Worm (Caenorhabditis elegans) whole organism, L3 larva: ENCODE data around the gene ndub-5.

Experiments used
- ZK546.5 ChIP-seq: sonication (generic microtip); optimal IDR thresholded peaks from 2 replicates; lab custom pipeline; 2017; ENCODE audit warnings: missing biosample characterization, missing genetic modification characterization
- aly-2 ChIP-seq: fragments of 150-350 bp; optimal IDR thresholded peaks from 2 replicates; lab custom pipeline; 2014; ENCODE audit warnings: missing biosample characterization, missing genetic modification characterization
- ama-1 ChIP-seq: fragments of 150-350 bp; optimal IDR thresholded peaks from 2 replicates; lab custom pipeline; 2018
- ceh-16 ChIP-seq: sonication (generic microtip); optimal IDR thresholded peaks from 2 replicates; lab custom pipeline; 2017; ENCODE audit warnings: missing biosample characterization, missing genetic modification characterization
- ceh-28 ChIP-seq: fragments of 150-350 bp; optimal IDR thresholded peaks from 2 replicates; lab custom pipeline; 2014; ENCODE audit warnings: missing biosample characterization, missing genetic modification reagents, missing genetic modification characterization
- ceh-82 ChIP-seq: fragments of 150-350 bp; optimal IDR thresholded peaks from 2 replicates; lab custom pipeline; 2014; ENCODE audit warnings: missing biosample characterization, missing genetic modification characterization
- ceh-9 ChIP-seq: sonication (generic microtip); optimal IDR thresholded peaks from 2 replicates; lab custom pipeline; 2018; ENCODE audit warnings: missing biosample characterization, missing genetic modification characterization
- daf-12 ChIP-seq: fragments of 150-350 bp; optimal IDR thresholded peaks from 2 replicates; lab custom pipeline; 2014; ENCODE audit warnings: missing biosample characterization, missing genetic modification reagents, missing genetic modification characterization
- egl-27 ChIP-seq: sonication (generic microtip); optimal IDR thresholded peaks from 4 replicates; lab custom pipeline; 2017; ENCODE audit warnings: missing biosample characterization, missing genetic modification reagents, missing genetic modification characterization
- elt-1 ChIP-seq: fragments of 150-350 bp; optimal IDR thresholded peaks from 2 replicates; lab custom pipeline; 2014; ENCODE audit warnings: missing biosample characterization, missing genetic modification characterization
- elt-2 ChIP-seq: sonication (generic microtip); optimal IDR thresholded peaks from 2 replicates; lab custom pipeline; 2016; ENCODE audit warnings: missing genetic modification reagents, mild to moderate bottlenecking, missing genetic modification characterization, missing compliant biosample characterization
- elt-3 ChIP-seq, 3 experiments: fragments of 150-350 bp in 1 of 3; sonication (generic microtip) in 2 of 3; optimal IDR thresholded peaks; 2 replicates in 2 of 3; 4 replicates in 1 of 3; lab custom pipeline; 2014 to 2017; ENCODE audit warnings: missing biosample characterization in 3 of 3, missing genetic modification characterization in 3 of 3
- eor-1 ChIP-seq, 2 experiments: fragments of 150-350 bp; optimal IDR thresholded peaks; 2 replicates each; lab custom pipeline; 2014 to 2018; ENCODE audit warnings: missing biosample characterization in 2 of 2, missing genetic modification characterization in 2 of 2
- fkh-10 ChIP-seq: sonication (generic microtip); optimal IDR thresholded peaks from 2 replicates; lab custom pipeline; 2017; ENCODE audit warnings: missing biosample characterization, missing genetic modification reagents, missing genetic modification characterization
- fkh-2 ChIP-seq: fragments of 150-350 bp; optimal IDR thresholded peaks from 2 replicates; lab custom pipeline; 2014; ENCODE audit warnings: missing biosample characterization, missing genetic modification reagents, missing genetic modification characterization
- fos-1 ChIP-seq: fragments of 150-350 bp; optimal IDR thresholded peaks from 2 replicates; lab custom pipeline; 2014; ENCODE audit warnings: missing biosample characterization, missing genetic modification characterization
- hmg-11 ChIP-seq: sonication (generic microtip); optimal IDR thresholded peaks from 2 replicates; lab custom pipeline; 2016; ENCODE audit warnings: missing genetic modification characterization, missing compliant biosample characterization
- lin-15B ChIP-seq: fragments of 150-350 bp; optimal IDR thresholded peaks from 2 replicates; lab custom pipeline; 2014; ENCODE audit warnings: missing biosample characterization, missing genetic modification characterization
- lin-39 ChIP-seq: fragments of 150-350 bp; optimal IDR thresholded peaks from 2 replicates; lab custom pipeline; 2018; ENCODE audit warnings: missing biosample characterization, missing genetic modification reagents, missing genetic modification characterization
- lsy-12 ChIP-seq: sonication (generic microtip); optimal IDR thresholded peaks from 2 replicates; lab custom pipeline; 2016; ENCODE audit warnings: mild to moderate bottlenecking, missing genetic modification characterization, missing compliant biosample characterization
- mdl-1 ChIP-seq: fragments of 150-350 bp; optimal IDR thresholded peaks from 2 replicates; lab custom pipeline; 2014; ENCODE audit warnings: missing biosample characterization, missing genetic modification characterization
- mml-1 ChIP-seq: fragments of 150-350 bp; sonication (generic microtip); optimal IDR thresholded peaks from 3 replicates; lab custom pipeline; 2014; ENCODE audit warnings: missing biosample characterization, missing genetic modification characterization
- nfya-1 ChIP-seq: sonication (generic microtip); optimal IDR thresholded peaks from 2 replicates; lab custom pipeline; 2017; ENCODE audit warnings: missing genetic modification characterization, mild to moderate bottlenecking, missing compliant biosample characterization, antibody characterized with exemption, moderate library complexity; ENCODE audit not compliant: insufficient read depth
- nhr-11 ChIP-seq: fragments of 150-350 bp; optimal IDR thresholded peaks from 2 replicates; lab custom pipeline; 2014; ENCODE audit warnings: missing biosample characterization, missing genetic modification characterization
- nhr-12 ChIP-seq: fragments of 150-350 bp; optimal IDR thresholded peaks from 2 replicates; lab custom pipeline; 2014; ENCODE audit warnings: missing biosample characterization, missing genetic modification characterization
- nhr-23 ChIP-seq: fragments of 150-350 bp; optimal IDR thresholded peaks from 2 replicates; lab custom pipeline; 2014; ENCODE audit warnings: missing biosample characterization, missing genetic modification reagents, missing genetic modification characterization
- nhr-237 ChIP-seq: fragments of 150-350 bp; optimal IDR thresholded peaks from 2 replicates; lab custom pipeline; 2014; ENCODE audit warnings: missing biosample characterization, missing genetic modification characterization
- nhr-28 ChIP-seq: fragments of 150-350 bp; optimal IDR thresholded peaks from 2 replicates; lab custom pipeline; 2014; ENCODE audit warnings: missing biosample characterization, missing genetic modification characterization
- nhr-43 ChIP-seq: sonication (generic microtip); optimal IDR thresholded peaks from 2 replicates; lab custom pipeline; 2016; ENCODE audit warnings: mild to moderate bottlenecking, missing genetic modification characterization, missing compliant biosample characterization; ENCODE audit not compliant: poor library complexity, severe bottlenecking
- nhr-67 ChIP-seq: fragments of 150-350 bp; optimal IDR thresholded peaks from 2 replicates; lab custom pipeline; 2014; ENCODE audit warnings: missing biosample characterization, missing genetic modification characterization
- nhr-76 ChIP-seq: fragments of 150-350 bp; sonication (generic microtip); optimal IDR thresholded peaks from 5 replicates; lab custom pipeline; 2014; ENCODE audit warnings: missing biosample characterization, missing genetic modification characterization
- nhr-77 ChIP-seq: fragments of 150-350 bp; optimal IDR thresholded peaks from 2 replicates; lab custom pipeline; 2014; ENCODE audit warnings: missing biosample characterization, missing genetic modification characterization
- pha-4 ChIP-seq: fragments of 150-350 bp; optimal IDR thresholded peaks from 2 replicates; lab custom pipeline; 2014; ENCODE audit warnings: missing biosample characterization, missing genetic modification reagents, missing genetic modification characterization
- pqm-1 ChIP-seq: fragments of 150-350 bp; optimal IDR thresholded peaks from 2 replicates; lab custom pipeline; 2017; ENCODE audit warnings: missing biosample characterization, missing genetic modification characterization, inconsistent platforms
- sea-2 ChIP-seq: fragments of 150-350 bp; sonication (generic microtip); optimal IDR thresholded peaks from 4 replicates; lab custom pipeline; 2014; ENCODE audit warnings: missing biosample characterization, missing genetic modification reagents, missing genetic modification characterization
- skn-1 ChIP-seq: fragments of 150-350 bp; optimal IDR thresholded peaks from 2 replicates; lab custom pipeline; 2014; ENCODE audit warnings: missing biosample characterization, missing genetic modification characterization
- snpc-4 ChIP-seq: fragments of 150-350 bp; optimal IDR thresholded peaks from 2 replicates; lab custom pipeline; 2014; ENCODE audit warnings: missing biosample characterization, missing genetic modification characterization
- tbx-2 ChIP-seq: sonication (generic microtip); optimal IDR thresholded peaks from 2 replicates; lab custom pipeline; 2016; ENCODE audit warnings: mild to moderate bottlenecking, missing genetic modification characterization, missing compliant biosample characterization
- unc-62 ChIP-seq: fragments of 150-350 bp; sonication (generic microtip); optimal IDR thresholded peaks from 4 replicates; lab custom pipeline; 2014; ENCODE audit warnings: missing biosample characterization, missing genetic modification reagents, missing genetic modification characterization
- ztf-11 ChIP-seq: fragments of 150-350 bp; optimal IDR thresholded peaks from 2 replicates; lab custom pipeline; 2014; ENCODE audit warnings: missing biosample characterization, missing genetic modification characterization
- ztf-4 ChIP-seq: fragments of 150-350 bp; optimal IDR thresholded peaks from 2 replicates; lab custom pipeline; 2014; ENCODE audit warnings: missing biosample characterization, missing genetic modification characterization

ndub-5 gene

ce11 chrII:5693893-5694292 is 2.7 kb upstream of the ndub-5 start, which contains the start of gene C25H3.3:
Gene C25H3.3 (plus strand): TSS chrII:5694193.
- TF ChIP-seq lin-39 (tag; lab: Kevin White, UChicago), result no peak
- TF ChIP-seq fkh-2, result no peak
- no peak for TF ChIP-seq nhr-28 (tag; lab: Kevin White, UChicago)
- no peak for TF ChIP-seq nhr-76 (tag; lab: Kevin White, UChicago)
- no peak for TF ChIP-seq ceh-28 (tag; lab: Kevin White, UChicago)
- TF ChIP-seq elt-2, result no peak
- TF ChIP-seq daf-12 (tag; lab: Kevin White, UChicago), result no peak
- TF ChIP-seq pqm-1 (tag; lab: Kevin White, UChicago), result no peak
- no peak for TF ChIP-seq eor-1 (tag; optimal IDR thresholded peaks at IDR 0.05; lab: Kevin White, UChicago)
- no peak for TF ChIP-seq aly-2 (tag; lab: Kevin White, UChicago)
- TF ChIP-seq mdl-1 (tag; lab: Kevin White, UChicago), result no peak
- no peak for TF ChIP-seq nhr-43
- TF ChIP-seq ztf-4, result no peak
- no peak for TF ChIP-seq egl-27 (tag; lab: Kevin White, UChicago)
- TF ChIP-seq ZK546.5 (tag; lab: Kevin White, UChicago), result no peak
- no peak for TF ChIP-seq ceh-82 (tag; lab: Kevin White, UChicago)

DNA sequence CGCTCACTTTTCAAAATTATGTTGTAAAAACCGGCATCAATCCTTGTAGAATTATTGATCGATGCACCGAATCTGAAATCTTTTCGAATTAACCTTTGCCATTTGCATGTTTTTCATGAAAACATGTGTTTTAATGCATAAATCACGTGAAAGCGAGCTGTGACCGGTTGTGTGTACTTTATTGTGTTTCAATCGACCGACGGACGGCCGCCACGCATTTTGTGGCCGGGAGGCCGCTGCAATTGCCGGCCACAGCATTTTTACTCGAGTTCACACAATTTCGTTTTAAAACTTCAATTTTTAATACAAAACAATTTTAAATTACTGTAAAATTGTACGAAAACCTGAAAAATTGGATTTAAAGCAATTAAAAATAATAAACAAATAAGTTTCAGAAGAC is 2.2 kb downstream of the ndub-5 start, which contains the start of gene C25H3.11:
C25H3.11 (minus strand) TSS at position 82 of the 400 bp plus-strand sequence.
- TF ChIP-seq mdl-1 (tag; lab: Kevin White, UChicago) (no peak), elt-2 (peak; percentile 70), fkh-2 (no peak), ztf-11 (tag; lab: Kevin White, UChicago) (no peak), lsy-12 (tag; lab: Kevin White, UChicago) (peak; percentile 4), elt-1 (tag; lab: Kevin White, UChicago) (no peak), nhr-77 (no peak), nhr-23 (tag; lab: Kevin White, UChicago) (no peak), ceh-28 (tag; lab: Kevin White, UChicago) (no peak), pha-4 (tag; lab: Kevin White, UChicago) (peak; percentile 42), nhr-12 (tag; lab: Kevin White, UChicago) (no peak), ceh-16 (tag; lab: Kevin White, UChicago) (no peak), nhr-11 (tag; lab: Kevin White, UChicago) (no peak), fkh-10 (GFP tag; lab: Kevin White, UChicago) (no peak), pqm-1 (tag; lab: Kevin White, UChicago) (peak; percentile 26), lin-15B (tag; lab: Kevin White, UChicago) (peak; percentile 53), ama-1 (peak; percentile 52), nfya-1 (tag; lab: Kevin White, UChicago) (peak; percentile 67), nhr-43 (no peak), snpc-4 (peak; percentile 29), elt-3 (tag; optimal IDR thresholded peaks at IDR 0.05; lab: Kevin White, UChicago) (no peak), unc-62 (GFP tag; lab: Kevin White, UChicago) (no peak)

DNA sequence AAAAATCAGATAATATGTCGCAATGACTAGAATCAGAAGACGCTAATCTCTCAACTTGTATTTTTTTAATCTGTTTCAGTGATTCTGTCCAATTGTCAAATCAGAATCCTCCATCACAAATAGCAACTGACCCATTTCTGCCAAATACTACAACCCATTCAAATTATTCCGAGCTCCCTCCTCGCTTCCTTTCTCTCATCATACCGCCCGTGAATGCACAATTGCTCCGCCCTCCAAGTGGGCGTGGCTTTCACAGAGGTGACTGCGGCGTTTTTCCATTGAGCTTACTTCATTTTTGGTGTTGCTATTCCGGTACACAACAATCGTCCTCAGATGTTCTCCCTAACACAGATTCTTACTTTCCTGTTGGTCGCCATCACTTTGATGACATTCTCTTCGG is 10.4 kb downstream of the ndub-5 start, which contains the start of gene flp-27:
flp-27 (plus strand) TSS at position 301 of the 400 bp plus-strand sequence.
- no peak for TF ChIP-seq fkh-10 (GFP tag; lab: Kevin White, UChicago)
- TF ChIP-seq snpc-4, result no peak
- no peak for TF ChIP-seq pha-4 (tag; lab: Kevin White, UChicago)
- no peak for TF ChIP-seq tbx-2 (tag; lab: Kevin White, UChicago)
- TF ChIP-seq skn-1, result no peak
- TF ChIP-seq fos-1 (tag; lab: Kevin White, UChicago), result no peak

- TF ChIP-seq nhr-67 (tag; lab: Kevin White, UChicago), result no peak
- no peak for TF ChIP-seq nhr-12 (tag; lab: Kevin White, UChicago)
- TF ChIP-seq ztf-11 (tag; lab: Kevin White, UChicago), result no peak
- TF ChIP-seq skn-1, result no peak
- TF ChIP-seq nhr-77, result no peak
- TF ChIP-seq elt-2, result no peak
- no peak for TF ChIP-seq ceh-9 (tag; lab: Kevin White, UChicago)
- no peak for TF ChIP-seq sea-2
- no peak for TF ChIP-seq lin-39 (tag; lab: Kevin White, UChicago)
- no peak for TF ChIP-seq nhr-76 (tag; lab: Kevin White, UChicago)
- TF ChIP-seq mdl-1 (tag; lab: Kevin White, UChicago), result no peak
- no peak for TF ChIP-seq snpc-4
- TF ChIP-seq ceh-28 (tag; lab: Kevin White, UChicago), result no peak
- TF ChIP-seq aly-2 (tag; lab: Kevin White, UChicago), result no peak
- no peak for TF ChIP-seq tbx-2 (tag; lab: Kevin White, UChicago)
- no peak for TF ChIP-seq hmg-11 (tag; lab: Kevin White, UChicago)
- TF ChIP-seq mml-1, result no peak
- TF ChIP-seq nhr-23 (tag; lab: Kevin White, UChicago), result no peak
- TF ChIP-seq nhr-237 (tag; lab: Kevin White, UChicago), result no peak
- TF ChIP-seq, all 47 proteins: peak for 0
These were observed 21.6 kb downstream of the ndub-5 start, which contains the start of gene C25H3.17 for ce11 chrII:5669580-5669979. Gene C25H3.17 (minus strand): TSS chrII:5669680.
